Worm (Caenorhabditis elegans) whole organism, L4 larva: ENCODE data around the gene F49C5.16.
A peak's percentile ranks its signal among the peaks of the same experiment; 100 is the strongest.

Source experiments
- F10B5.3 ChIP-seq: sonication (generic microtip); optimal IDR thresholded peaks from 2 replicates; lab custom pipeline; 2016; ENCODE audit warnings: mild to moderate bottlenecking, missing genetic modification characterization, missing compliant biosample characterization
- T20F7.1 ChIP-seq: fragments of 200-800 bp; sonication (Bioruptor generic); optimal IDR thresholded peaks from 2 replicates; lab custom pipeline; 2018; ENCODE audit warnings: mild to moderate bottlenecking, missing genetic modification characterization, missing compliant biosample characterization
- Y75B8A.6 ChIP-seq: fragments of 200-800 bp; sonication (Bioruptor generic); IDR thresholded peaks from 2 replicates; pipeline ENCODE4 v1.3.6; 2022; ENCODE audit warnings: missing genetic modification reagents, missing genetic modification characterization, missing compliant biosample characterization
- aha-1 ChIP-seq: fragments of 150-350 bp; peaks from one replicate; lab custom pipeline; 2014; ENCODE audit warnings: missing biosample characterization, missing genetic modification characterization
- arid-1 ChIP-seq: fragments of 200-800 bp; sonication (Bioruptor generic); conservative IDR thresholded peaks from 2 replicates; pipeline ENCODE4 v1.3.6; 2022; ENCODE audit warnings: missing genetic modification reagents, missing genetic modification characterization, missing compliant biosample characterization
- ceh-44 ChIP-seq: fragments of 200-800 bp; sonication (Bioruptor generic); IDR thresholded peaks from 2 replicates; pipeline ENCODE4 v1.3.6; 2022; ENCODE audit warnings: missing genetic modification reagents, missing genetic modification characterization, missing compliant biosample characterization
- ceh-82 ChIP-seq: sonication (generic microtip); optimal IDR thresholded peaks from 2 replicates; lab custom pipeline; 2017; ENCODE audit warnings: missing biosample characterization, missing genetic modification characterization
- cey-2 ChIP-seq: sonication (generic microtip); optimal IDR thresholded peaks from 3 replicates; lab custom pipeline; 2017; ENCODE audit warnings: missing genetic modification characterization, mild to moderate bottlenecking, missing compliant biosample characterization, antibody characterized with exemption, borderline replicate concordance; ENCODE audit not compliant: insufficient read depth
- daf-12 ChIP-seq: fragments of 150-350 bp; optimal IDR thresholded peaks from 2 replicates; lab custom pipeline; 2014; ENCODE audit warnings: missing biosample characterization, missing genetic modification reagents, missing genetic modification characterization
- daf-19 ChIP-seq: fragments of 200-800 bp; sonication (Bioruptor generic); conservative IDR thresholded peaks from 2 replicates; pipeline ENCODE4 v1.3.6; 2022; ENCODE audit warnings: missing genetic modification characterization, missing compliant biosample characterization
- egl-43 ChIP-seq: fragments of 200-800 bp; sonication (Bioruptor generic); IDR thresholded peaks from 2 replicates; pipeline ENCODE4 v1.3.6; 2022; ENCODE audit warnings: missing genetic modification reagents, missing genetic modification characterization, missing compliant biosample characterization
- fos-1 ChIP-seq: fragments of 150-350 bp; optimal IDR thresholded peaks from 2 replicates; lab custom pipeline; 2014; ENCODE audit warnings: missing biosample characterization, missing genetic modification characterization
- gei-8 ChIP-seq: fragments of 200-800 bp; sonication (Bioruptor generic); optimal IDR thresholded peaks from 2 replicates; lab custom pipeline; 2018; ENCODE audit warnings: mild to moderate bottlenecking, missing genetic modification characterization, missing compliant biosample characterization
- jun-1 ChIP-seq: fragments of 150-350 bp; optimal IDR thresholded peaks from 2 replicates; lab custom pipeline; 2014; ENCODE audit warnings: missing biosample characterization, missing genetic modification reagents, missing genetic modification characterization
- lin-39 ChIP-seq: fragments of 150-350 bp; optimal IDR thresholded peaks from 2 replicates; lab custom pipeline; 2014; ENCODE audit warnings: missing biosample characterization, missing genetic modification reagents, missing genetic modification characterization
- madf-5 ChIP-seq, 2 experiments: fragments of 200-800 bp; sonication (Bioruptor generic); IDR thresholded peaks; 2 replicates each; pipeline ENCODE4 v1.3.6; 2022; ENCODE audit warnings: missing compliant biosample characterization in 2 of 2, missing genetic modification characterization in 2 of 2
- madf-9 ChIP-seq: fragments of 200-800 bp; sonication (Bioruptor generic); conservative IDR thresholded peaks from 2 replicates; pipeline ENCODE4 v1.3.6; 2022; ENCODE audit warnings: missing genetic modification reagents, missing genetic modification characterization, missing compliant biosample characterization
- mdl-1 ChIP-seq, 2 experiments: fragments of 150-350 bp in 1 of 2; sonication (generic microtip) in 1 of 2; optimal IDR thresholded peaks; 2 replicates each; lab custom pipeline; 2014 to 2017; ENCODE audit warnings: missing biosample characterization in 2 of 2, missing genetic modification characterization in 2 of 2
- mxl-2 ChIP-seq: fragments of 200-800 bp; sonication (Bioruptor generic); conservative IDR thresholded peaks from 2 replicates; pipeline ENCODE4 v1.3.6; 2022; ENCODE audit warnings: missing genetic modification reagents, missing genetic modification characterization, missing compliant biosample characterization
- mxl-3 ChIP-seq: fragments of 200-800 bp; sonication (Bioruptor generic); optimal IDR thresholded peaks from 2 replicates; lab custom pipeline; 2018; ENCODE audit warnings: mild to moderate bottlenecking, missing genetic modification characterization, missing compliant biosample characterization
- nhr-10 ChIP-seq: fragments of 150-350 bp; optimal IDR thresholded peaks from 2 replicates; lab custom pipeline; 2014; ENCODE audit warnings: missing biosample characterization, missing genetic modification characterization
- nhr-11 ChIP-seq: fragments of 150-350 bp; optimal IDR thresholded peaks from 2 replicates; lab custom pipeline; 2014; ENCODE audit warnings: missing biosample characterization, missing genetic modification characterization
- nhr-28 ChIP-seq: fragments of 150-350 bp; optimal IDR thresholded peaks from 2 replicates; lab custom pipeline; 2014; ENCODE audit warnings: missing biosample characterization, missing genetic modification characterization
- nhr-41 ChIP-seq: fragments of 200-800 bp; sonication (Bioruptor generic); IDR thresholded peaks from 2 replicates; pipeline ENCODE4 v1.3.6; 2022; ENCODE audit warnings: missing genetic modification reagents, missing genetic modification characterization, missing compliant biosample characterization
- pha-4 ChIP-seq, 2 experiments: fragments of 150-350 bp in 1 of 2; fragments of 200-800 bp in 1 of 2; sonication (Bioruptor generic) in 1 of 2; IDR thresholded peaks in 1 of 2; optimal IDR thresholded peaks in 1 of 2; 2 replicates each; pipeline versions ENCODE4 v1.3.6 to Lab custom; 2014 to 2022; ENCODE audit warnings: missing genetic modification characterization in 2 of 2, missing genetic modification reagents in 2 of 2, missing biosample characterization in 1 of 2, missing compliant biosample characterization in 1 of 2
- pqm-1 ChIP-seq: sonication (generic microtip); optimal IDR thresholded peaks from 2 replicates; lab custom pipeline; 2017; ENCODE audit warnings: missing biosample characterization, missing genetic modification characterization
- saeg-2 ChIP-seq: fragments of 200-800 bp; sonication (Bioruptor generic); IDR thresholded peaks from 2 replicates; pipeline ENCODE4 v1.3.6; 2022; ENCODE audit warnings: missing genetic modification reagents, missing genetic modification characterization, missing compliant biosample characterization
- skn-1 ChIP-seq: fragments of 150-350 bp; optimal IDR thresholded peaks from 2 replicates; lab custom pipeline; 2014; ENCODE audit warnings: missing biosample characterization, missing genetic modification characterization
- spr-1 ChIP-seq: sonication (generic microtip); optimal IDR thresholded peaks from 2 replicates; lab custom pipeline; 2016; ENCODE audit warnings: mild to moderate bottlenecking, missing genetic modification characterization, missing compliant biosample characterization
- tag-97 ChIP-seq: fragments of 200-800 bp; sonication (Bioruptor generic); IDR thresholded peaks from 2 replicates; pipeline ENCODE4 v1.3.6; 2022; ENCODE audit warnings: missing genetic modification characterization, missing compliant biosample characterization
- unc-39 ChIP-seq: sonication (generic microtip); optimal IDR thresholded peaks from 2 replicates; lab custom pipeline; 2017; ENCODE audit warnings: missing biosample characterization, missing genetic modification characterization
- unc-62 ChIP-seq, 3 experiments: fragments of 150-350 bp in 1 of 3; sonication (generic microtip); optimal IDR thresholded peaks in 2 of 3; peaks in 1 of 3; 1 replicate in 1 of 3; 2 replicates in 2 of 3; lab custom pipeline; 2014 to 2017; ENCODE audit warnings: missing biosample characterization in 3 of 3, missing genetic modification characterization in 3 of 3, missing genetic modification reagents in 3 of 3, missing genotype in 1 of 3
- vab-7 ChIP-seq: fragments of 200-800 bp; sonication (Bioruptor generic); IDR thresholded peaks from 2 replicates; pipeline ENCODE4 v1.3.6; 2022; ENCODE audit warnings: missing genetic modification reagents, missing genetic modification characterization, missing compliant biosample characterization
- zag-1 ChIP-seq: fragments of 150-350 bp; optimal IDR thresholded peaks from 2 replicates; lab custom pipeline; 2014; ENCODE audit warnings: missing biosample characterization, missing genetic modification characterization
- zip-2 ChIP-seq: fragments of 150-350 bp; optimal IDR thresholded peaks from 2 replicates; lab custom pipeline; 2014; ENCODE audit warnings: missing biosample characterization, missing genetic modification characterization
- ztf-11 ChIP-seq: fragments of 150-350 bp; optimal IDR thresholded peaks from 2 replicates; lab custom pipeline; 2014; ENCODE audit warnings: missing biosample characterization, missing genetic modification characterization

F49C5.16 gene

ce11 chrII:12555579-12555978 is 7.9 kb downstream of the F49C5.16 start, which contains the start of gene F49C5.11:
Gene F49C5.11 (plus strand): TSS chrII:12555879.
- TF ChIP-seq aha-1 (tag; lab: Kevin White, UChicago) (no peak), unc-62 (GFP tag; optimal IDR thresholded peaks at IDR 0.05 in 1 of 2; lab: Kevin White, UChicago) (peak in 1 of 2 experiments; percentile 89), unc-62 (tag; optimal IDR thresholded peaks at IDR 0.05; lab: Kevin White, UChicago) (no peak)

DNA sequence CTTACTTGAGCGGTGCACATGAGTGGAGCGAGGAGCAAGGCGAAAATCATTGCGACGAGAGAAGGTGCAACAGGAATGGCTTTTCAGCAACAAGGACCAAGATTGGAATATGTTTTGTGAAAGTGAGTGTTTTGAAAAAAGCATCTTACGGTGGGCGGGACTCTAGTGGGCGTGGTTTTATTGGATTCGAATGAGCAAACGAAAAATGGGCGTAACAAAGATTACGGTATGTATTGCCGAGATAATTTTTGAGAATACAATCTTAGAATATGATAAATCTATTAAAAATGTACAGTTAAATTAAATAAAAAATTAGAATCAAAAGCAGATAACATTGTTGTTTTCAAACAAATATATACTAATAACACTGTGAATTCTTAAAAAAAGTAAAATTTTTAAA is 12.6 kb downstream of the F49C5.16 start, which contains the start of gene F49C5.12:
Gene F49C5.12 (minus strand): TSS at position 101 of the 400 bp plus-strand sequence.
- no peak for TF ChIP-seq tag-97 (GFP tag; lab: Robert Waterston, UW)
- no peak for TF ChIP-seq zip-2
- no peak for TF ChIP-seq nhr-11 (tag; lab: Kevin White, UChicago)
- TF ChIP-seq ceh-82 (tag; lab: Kevin White, UChicago): no peak
- no peak for TF ChIP-seq mxl-3 (GFP tag; lab: Kevin White, UChicago)
- TF ChIP-seq daf-19 (GFP tag; lab: Robert Waterston, UW): no peak
- TF ChIP-seq daf-12 (tag; lab: Kevin White, UChicago): no peak
- TF ChIP-seq nhr-10 (tag; lab: Kevin White, UChicago): no peak
- TF ChIP-seq arid-1 (GFP tag; lab: Robert Waterston, UW): no peak
- TF ChIP-seq spr-1 (tag; lab: Kevin White, UChicago): no peak

ce11 chrII:12565851-12566250 is 18.2 kb downstream of the F49C5.16 start, which contains the start of gene F49C5.7:
Gene F49C5.7 (plus strand): TSS chrII:12566151.
- TF ChIP-seq nhr-28 (tag; lab: Kevin White, UChicago) (no peak), jun-1 (no peak), T20F7.1 (GFP tag; lab: Kevin White, UChicago) (no peak), zag-1 (tag; lab: Kevin White, UChicago) (no peak), Y75B8A.6 (no peak), fos-1 (tag; lab: Kevin White, UChicago) (no peak), pha-4 (GFP tag; IDR thresholded peaks at IDR 0.05; lab: Robert Waterston, UW) (no peak), pha-4 (tag; optimal IDR thresholded peaks at IDR 0.05; lab: Kevin White, UChicago) (no peak), nhr-41 (GFP tag; lab: Robert Waterston, UW) (no peak), madf-5 (GFP tag; IDR thresholded peaks at IDR 0.05; lab: Robert Waterston, UW) (no peak), unc-39 (tag; lab: Kevin White, UChicago) (no peak)

- TF ChIP-seq ceh-82 (tag; lab: Kevin White, UChicago) (no peak), lin-39 (tag; lab: Kevin White, UChicago) (no peak), saeg-2 (GFP tag; lab: Robert Waterston, UW) (no peak), skn-1 (no peak), pqm-1 (no peak), vab-7 (GFP tag; lab: Robert Waterston, UW) (no peak), madf-9 (no peak), F10B5.3 (no peak), arid-1 (GFP tag; lab: Robert Waterston, UW) (no peak), madf-5 (GFP tag; IDR thresholded peaks at IDR 0.05; lab: Robert Waterston, UW) (no peak), Y75B8A.6 (no peak), cey-2 (tag; lab: Kevin White, UChicago) (no peak), ceh-44 (GFP tag; lab: Robert Waterston, UW) (no peak)
Measured at ce11 chrII:12570523-12570922, 22.9 kb downstream of the F49C5.16 start, which contains the start of gene Y38E10A.1. Gene Y38E10A.1 (minus strand): TSS chrII:12570623.

- TF ChIP-seq mdl-1 (tag; optimal IDR thresholded peaks at IDR 0.05; lab: Kevin White, UChicago): no peak
- TF ChIP-seq Y75B8A.6: no peak
- TF ChIP-seq nhr-10 (tag; lab: Kevin White, UChicago): no peak
- TF ChIP-seq gei-8 (GFP tag; lab: Kevin White, UChicago): no peak
- no peak for TF ChIP-seq egl-43 (GFP tag; lab: Robert Waterston, UW)
- TF ChIP-seq arid-1 (GFP tag; lab: Robert Waterston, UW): no peak
- no peak for TF ChIP-seq ztf-11 (tag; lab: Kevin White, UChicago)
- no peak for TF ChIP-seq lin-39 (tag; lab: Kevin White, UChicago)
- no peak for TF ChIP-seq fos-1 (tag; lab: Kevin White, UChicago)
- TF ChIP-seq saeg-2 (GFP tag; lab: Robert Waterston, UW): no peak
- no peak for TF ChIP-seq mxl-2 (GFP tag; lab: Robert Waterston, UW)
Measured at ce11 chrII:12572760-12573159, 25.1 kb downstream of the F49C5.16 start, which contains the start of gene Y38E10A.35. Gene Y38E10A.35 (minus strand): TSS chrII:12572860.
